Worm (Caenorhabditis elegans) whole organism, L3 larva: Measurements from ENCODE around the gene C27D6.3.
A peak's percentile ranks its signal among the peaks of the same experiment; 100 is the strongest.

Experiments
- R02D3.7 ChIP-seq: fragments of 150-350 bp; optimal IDR thresholded peaks from 2 replicates; lab custom pipeline; 2014; ENCODE audit warnings: missing biosample characterization, missing genetic modification characterization
- ZK546.5 ChIP-seq: sonication (generic microtip); optimal IDR thresholded peaks from 2 replicates; lab custom pipeline; 2017; ENCODE audit warnings: missing biosample characterization, missing genetic modification characterization
- aly-2 ChIP-seq: fragments of 150-350 bp; optimal IDR thresholded peaks from 2 replicates; lab custom pipeline; 2014; ENCODE audit warnings: missing biosample characterization, missing genetic modification characterization
- ama-1 ChIP-seq: fragments of 150-350 bp; optimal IDR thresholded peaks from 2 replicates; lab custom pipeline; 2018
- ceh-16 ChIP-seq: sonication (generic microtip); optimal IDR thresholded peaks from 2 replicates; lab custom pipeline; 2017; ENCODE audit warnings: missing biosample characterization, missing genetic modification characterization
- ceh-28 ChIP-seq: fragments of 150-350 bp; optimal IDR thresholded peaks from 2 replicates; lab custom pipeline; 2014; ENCODE audit warnings: missing biosample characterization, missing genetic modification reagents, missing genetic modification characterization
- ceh-82 ChIP-seq: fragments of 150-350 bp; optimal IDR thresholded peaks from 2 replicates; lab custom pipeline; 2014; ENCODE audit warnings: missing biosample characterization, missing genetic modification characterization
- ceh-9 ChIP-seq: sonication (generic microtip); optimal IDR thresholded peaks from 2 replicates; lab custom pipeline; 2018; ENCODE audit warnings: missing biosample characterization, missing genetic modification characterization
- daf-12 ChIP-seq: fragments of 150-350 bp; optimal IDR thresholded peaks from 2 replicates; lab custom pipeline; 2014; ENCODE audit warnings: missing biosample characterization, missing genetic modification reagents, missing genetic modification characterization
- egl-27 ChIP-seq: sonication (generic microtip); optimal IDR thresholded peaks from 4 replicates; lab custom pipeline; 2017; ENCODE audit warnings: missing biosample characterization, missing genetic modification reagents, missing genetic modification characterization
- egl-5 ChIP-seq: fragments of 150-350 bp; optimal IDR thresholded peaks from 2 replicates; lab custom pipeline; 2017; ENCODE audit warnings: missing biosample characterization, missing genetic modification reagents, missing genetic modification characterization, inconsistent platforms
- elt-1 ChIP-seq: fragments of 150-350 bp; optimal IDR thresholded peaks from 2 replicates; lab custom pipeline; 2014; ENCODE audit warnings: missing biosample characterization, missing genetic modification characterization
- elt-2 ChIP-seq: sonication (generic microtip); optimal IDR thresholded peaks from 2 replicates; lab custom pipeline; 2016; ENCODE audit warnings: missing genetic modification reagents, mild to moderate bottlenecking, missing genetic modification characterization, missing compliant biosample characterization
- eor-1 ChIP-seq, 2 experiments: fragments of 150-350 bp; optimal IDR thresholded peaks; 2 replicates each; lab custom pipeline; 2014 to 2018; ENCODE audit warnings: missing biosample characterization in 2 of 2, missing genetic modification characterization in 2 of 2
- fkh-2 ChIP-seq: fragments of 150-350 bp; optimal IDR thresholded peaks from 2 replicates; lab custom pipeline; 2014; ENCODE audit warnings: missing biosample characterization, missing genetic modification reagents, missing genetic modification characterization
- fos-1 ChIP-seq: fragments of 150-350 bp; optimal IDR thresholded peaks from 2 replicates; lab custom pipeline; 2014; ENCODE audit warnings: missing biosample characterization, missing genetic modification characterization
- hmg-11 ChIP-seq: sonication (generic microtip); optimal IDR thresholded peaks from 2 replicates; lab custom pipeline; 2016; ENCODE audit warnings: missing genetic modification characterization, missing compliant biosample characterization
- jun-1 ChIP-seq: fragments of 150-350 bp; optimal IDR thresholded peaks from 2 replicates; lab custom pipeline; 2014; ENCODE audit warnings: missing biosample characterization, missing genetic modification reagents, missing genetic modification characterization
- lin-39 ChIP-seq: fragments of 150-350 bp; optimal IDR thresholded peaks from 2 replicates; lab custom pipeline; 2018; ENCODE audit warnings: missing biosample characterization, missing genetic modification reagents, missing genetic modification characterization
- lsy-12 ChIP-seq: sonication (generic microtip); optimal IDR thresholded peaks from 2 replicates; lab custom pipeline; 2016; ENCODE audit warnings: mild to moderate bottlenecking, missing genetic modification characterization, missing compliant biosample characterization
- mdl-1 ChIP-seq: fragments of 150-350 bp; optimal IDR thresholded peaks from 2 replicates; lab custom pipeline; 2014; ENCODE audit warnings: missing biosample characterization, missing genetic modification characterization
- mml-1 ChIP-seq: fragments of 150-350 bp; sonication (generic microtip); optimal IDR thresholded peaks from 3 replicates; lab custom pipeline; 2014; ENCODE audit warnings: missing biosample characterization, missing genetic modification characterization
- nfya-1 ChIP-seq: sonication (generic microtip); optimal IDR thresholded peaks from 2 replicates; lab custom pipeline; 2017; ENCODE audit warnings: missing genetic modification characterization, mild to moderate bottlenecking, missing compliant biosample characterization, antibody characterized with exemption, moderate library complexity; ENCODE audit not compliant: insufficient read depth
- nhr-11 ChIP-seq: fragments of 150-350 bp; optimal IDR thresholded peaks from 2 replicates; lab custom pipeline; 2014; ENCODE audit warnings: missing biosample characterization, missing genetic modification characterization
- nhr-12 ChIP-seq: fragments of 150-350 bp; optimal IDR thresholded peaks from 2 replicates; lab custom pipeline; 2014; ENCODE audit warnings: missing biosample characterization, missing genetic modification characterization
- nhr-23 ChIP-seq: fragments of 150-350 bp; optimal IDR thresholded peaks from 2 replicates; lab custom pipeline; 2014; ENCODE audit warnings: missing biosample characterization, missing genetic modification reagents, missing genetic modification characterization
- nhr-25 ChIP-seq: sonication (generic microtip); optimal IDR thresholded peaks from 2 replicates; lab custom pipeline; 2017; ENCODE audit warnings: missing biosample characterization, missing genetic modification characterization
- nhr-28 ChIP-seq: fragments of 150-350 bp; optimal IDR thresholded peaks from 2 replicates; lab custom pipeline; 2014; ENCODE audit warnings: missing biosample characterization, missing genetic modification characterization
- nhr-43 ChIP-seq: sonication (generic microtip); optimal IDR thresholded peaks from 2 replicates; lab custom pipeline; 2016; ENCODE audit warnings: mild to moderate bottlenecking, missing genetic modification characterization, missing compliant biosample characterization; ENCODE audit not compliant: poor library complexity, severe bottlenecking
- nhr-67 ChIP-seq: fragments of 150-350 bp; optimal IDR thresholded peaks from 2 replicates; lab custom pipeline; 2014; ENCODE audit warnings: missing biosample characterization, missing genetic modification characterization
- nhr-76 ChIP-seq: fragments of 150-350 bp; sonication (generic microtip); optimal IDR thresholded peaks from 5 replicates; lab custom pipeline; 2014; ENCODE audit warnings: missing biosample characterization, missing genetic modification characterization
- nhr-77 ChIP-seq: fragments of 150-350 bp; optimal IDR thresholded peaks from 2 replicates; lab custom pipeline; 2014; ENCODE audit warnings: missing biosample characterization, missing genetic modification characterization
- pqm-1 ChIP-seq: fragments of 150-350 bp; optimal IDR thresholded peaks from 2 replicates; lab custom pipeline; 2017; ENCODE audit warnings: missing biosample characterization, missing genetic modification characterization, inconsistent platforms
- sea-2 ChIP-seq: fragments of 150-350 bp; sonication (generic microtip); optimal IDR thresholded peaks from 4 replicates; lab custom pipeline; 2014; ENCODE audit warnings: missing biosample characterization, missing genetic modification reagents, missing genetic modification characterization
- skn-1 ChIP-seq: fragments of 150-350 bp; optimal IDR thresholded peaks from 2 replicates; lab custom pipeline; 2014; ENCODE audit warnings: missing biosample characterization, missing genetic modification characterization
- tbx-2 ChIP-seq: sonication (generic microtip); optimal IDR thresholded peaks from 2 replicates; lab custom pipeline; 2016; ENCODE audit warnings: mild to moderate bottlenecking, missing genetic modification characterization, missing compliant biosample characterization
- unc-39 ChIP-seq: sonication (generic microtip); optimal IDR thresholded peaks from 4 replicates; lab custom pipeline; 2017; ENCODE audit warnings: missing biosample characterization, missing genetic modification characterization
- unc-62 ChIP-seq: fragments of 150-350 bp; sonication (generic microtip); optimal IDR thresholded peaks from 4 replicates; lab custom pipeline; 2014; ENCODE audit warnings: missing biosample characterization, missing genetic modification reagents, missing genetic modification characterization
- zag-1 ChIP-seq: fragments of 150-350 bp; optimal IDR thresholded peaks from 2 replicates; lab custom pipeline; 2014; ENCODE audit warnings: missing biosample characterization, missing genetic modification characterization
- ztf-11 ChIP-seq: fragments of 150-350 bp; optimal IDR thresholded peaks from 2 replicates; lab custom pipeline; 2014; ENCODE audit warnings: missing biosample characterization, missing genetic modification characterization
- ztf-4 ChIP-seq: fragments of 150-350 bp; optimal IDR thresholded peaks from 2 replicates; lab custom pipeline; 2014; ENCODE audit warnings: missing biosample characterization, missing genetic modification characterization

The C27D6.3 gene

ce11 chrII:5156983-5157382 lies 17.3 kb downstream of the C27D6.3 start, which contains the start of gene msp-45:
msp-45 (minus strand) TSS chrII:5157083.
- TF ChIP-seq nfya-1 (tag; lab: Kevin White, UChicago) (no peak), egl-27 (tag; lab: Kevin White, UChicago) (no peak), R02D3.7 (tag; lab: Kevin White, UChicago) (no peak), nhr-76 (tag; lab: Kevin White, UChicago) (no peak), eor-1 (tag; optimal IDR thresholded peaks at IDR 0.05; lab: Kevin White, UChicago) (no peak), lsy-12 (tag; lab: Kevin White, UChicago) (no peak), fkh-2 (tag; lab: Kevin White, UChicago) (no peak), ztf-11 (tag; lab: Kevin White, UChicago) (no peak), jun-1 (tag; lab: Kevin White, UChicago) (no peak), mml-1 (no peak)
- TF ChIP-seq, all 47 proteins: peak for 0

ce11 chrII:5154540-5154939 lies 19.7 kb downstream of the C27D6.3 start, which contains the start of gene srb-12:
srb-12 (minus strand) TSS chrII:5154640.
- TF ChIP-seq nhr-12 (tag; lab: Kevin White, UChicago) = no peak
- TF ChIP-seq mml-1 = no peak
- no peak for TF ChIP-seq ceh-16
- no peak for TF ChIP-seq lsy-12 (tag; lab: Kevin White, UChicago)

ce11 chrII:5150829-5151228 lies 23.4 kb downstream of the C27D6.3 start, which contains the start of gene srb-16:
srb-16 (minus strand) TSS chrII:5150929.
- TF ChIP-seq aly-2 (tag; lab: Kevin White, UChicago) (no peak), lin-39 (tag; lab: Kevin White, UChicago) (no peak), eor-1 (tag; optimal IDR thresholded peaks at IDR 0.05; lab: Kevin White, UChicago) (no peak), nhr-28 (no peak), ceh-9 (no peak)

ce11 chrII:5148349-5148748 lies 25.9 kb downstream of the C27D6.3 start, which contains the start of gene F58A6.5:
F58A6.5 (minus strand) TSS chrII:5148449.
- TF ChIP-seq fos-1 (tag; lab: Kevin White, UChicago) (no peak), nhr-76 (tag; lab: Kevin White, UChicago) (no peak), ztf-4 (tag; lab: Kevin White, UChicago) (no peak), ztf-11 (tag; lab: Kevin White, UChicago) (no peak), R02D3.7 (tag; lab: Kevin White, UChicago) (no peak), ceh-16 (no peak), nhr-11 (tag; lab: Kevin White, UChicago) (no peak), jun-1 (tag; lab: Kevin White, UChicago) (no peak)

ce11 chrII:5142619-5143018 lies 31.7 kb downstream of the C27D6.3 start, which contains the start of gene F58A6.1:
F58A6.1 (plus strand) TSS chrII:5142919.
- TF ChIP-seq nhr-25 (tag; lab: Kevin White, UChicago) = no peak
- TF ChIP-seq hmg-11 (tag; lab: Kevin White, UChicago) = no peak
- TF ChIP-seq nhr-77 (tag; lab: Kevin White, UChicago) = no peak
- no peak for TF ChIP-seq nhr-43 (tag; lab: Kevin White, UChicago)
- TF ChIP-seq nhr-76 (tag; lab: Kevin White, UChicago) = no peak
- TF ChIP-seq mml-1 = no peak
- no peak for TF ChIP-seq ceh-82 (tag; lab: Kevin White, UChicago)
- TF ChIP-seq unc-39 (tag; lab: Kevin White, UChicago) = no peak
- no peak for TF ChIP-seq ama-1 (lab: Kevin White, UChicago)
- no peak for TF ChIP-seq ceh-28 (tag; lab: Kevin White, UChicago)
- no peak for TF ChIP-seq elt-2 (tag; lab: Kevin White, UChicago)
- TF ChIP-seq unc-62 = no peak
- TF ChIP-seq elt-1 (tag; lab: Kevin White, UChicago) = no peak
- no peak for TF ChIP-seq nhr-12 (tag; lab: Kevin White, UChicago)
- TF ChIP-seq fos-1 (tag; lab: Kevin White, UChicago) = no peak
- TF ChIP-seq sea-2 (GFP tag; lab: Kevin White, UChicago) = no peak
- no peak for TF ChIP-seq eor-1 (tag; optimal IDR thresholded peaks at IDR 0.05; lab: Kevin White, UChicago)

ce11 chrII:5141945-5142514 lies 32.2 kb downstream of the C27D6.3 start, which contains the start of gene nas-29:
nas-29 (minus strand) TSS chrII:5142036.
- TF ChIP-seq nhr-23 (tag; lab: Kevin White, UChicago) (no peak), nhr-67 (tag; lab: Kevin White, UChicago) (no peak), nhr-28 (no peak), pqm-1 (peak; percentile 89), ceh-16 (no peak), daf-12 (tag; lab: Kevin White, UChicago) (no peak), zag-1 (tag; lab: Kevin White, UChicago) (no peak), tbx-2 (tag; lab: Kevin White, UChicago) (no peak), fkh-2 (tag; lab: Kevin White, UChicago) (no peak), lsy-12 (tag; lab: Kevin White, UChicago) (no peak), eor-1 (tag; optimal IDR thresholded peaks at IDR 0.05; lab: Kevin White, UChicago) (no peak), lin-39 (tag; lab: Kevin White, UChicago) (no peak), skn-1 (no peak), sea-2 (GFP tag; lab: Kevin White, UChicago) (no peak), nhr-25 (tag; lab: Kevin White, UChicago) (peak; percentile 64), ZK546.5 (tag; lab: Kevin White, UChicago) (no peak), mdl-1 (peak; percentile 28), jun-1 (tag; lab: Kevin White, UChicago) (peak; percentile 20), egl-5 (tag; lab: Kevin White, UChicago) (no peak), unc-62 (no peak)
